Worm (Caenorhabditis elegans) whole organism, mixed stage, embryonic: ENCODE results near the gene R12A1.3.

ENCODE experiments used
- M03D4.4 ChIP-seq: sonication (generic microtip); optimal IDR thresholded peaks from 2 replicates; lab custom pipeline; 2017; ENCODE audit warnings: mild to moderate bottlenecking, missing genetic modification characterization, missing compliant biosample characterization
- blmp-1 ChIP-seq: fragments of 150-350 bp; optimal IDR thresholded peaks from 2 replicates; lab custom pipeline; 2014; ENCODE audit warnings: missing biosample characterization, missing genetic modification characterization
- ceh-39 ChIP-seq: fragments of 150-350 bp; optimal IDR thresholded peaks from 2 replicates; lab custom pipeline; 2014; ENCODE audit warnings: missing biosample characterization, missing genetic modification characterization
- ceh-43 ChIP-seq: fragments of 200-800 bp; sonication (Bioruptor generic); optimal IDR thresholded peaks from 2 replicates; lab custom pipeline; 2018; ENCODE audit warnings: mild to moderate bottlenecking, missing genetic modification characterization, moderate library complexity, missing compliant biosample characterization
- ceh-83 ChIP-seq: fragments of 200-800 bp; sonication (Bioruptor generic); optimal IDR thresholded peaks from 2 replicates; lab custom pipeline; 2018; ENCODE audit warnings: mild to moderate bottlenecking, missing genetic modification characterization, missing compliant biosample characterization
- ces-1 ChIP-seq: fragments of 150-350 bp; optimal IDR thresholded peaks from 2 replicates; lab custom pipeline; 2014; ENCODE audit warnings: missing biosample characterization, missing genetic modification reagents, missing genetic modification characterization
- cnd-1 ChIP-seq: fragments of 200-800 bp; sonication (Bioruptor generic); optimal IDR thresholded peaks from 2 replicates; lab custom pipeline; 2018; ENCODE audit warnings: mild to moderate bottlenecking, missing genetic modification characterization, missing compliant biosample characterization
- elt-1 ChIP-seq: sonication (generic microtip); optimal IDR thresholded peaks from 2 replicates; lab custom pipeline; 2017; ENCODE audit warnings: missing genetic modification characterization, mild to moderate bottlenecking, missing compliant biosample characterization, antibody characterized with exemption, moderate library complexity, borderline replicate concordance; ENCODE audit not compliant: insufficient read depth
- elt-3 ChIP-seq: fragments of 150-350 bp; optimal IDR thresholded peaks from 2 replicates; lab custom pipeline; 2014; ENCODE audit warnings: missing biosample characterization, missing genetic modification characterization
- flh-1 ChIP-seq: fragments of 200-800 bp; sonication (Bioruptor generic); optimal IDR thresholded peaks from 2 replicates; lab custom pipeline; 2018; ENCODE audit warnings: mild to moderate bottlenecking, missing genetic modification characterization, moderate library complexity, missing compliant biosample characterization
- ham-2 ChIP-seq: fragments of 200-800 bp; sonication (Bioruptor generic); optimal IDR thresholded peaks from 2 replicates; lab custom pipeline; 2018; ENCODE audit warnings: mild to moderate bottlenecking, missing genetic modification characterization, missing compliant biosample characterization
- hlh-1 ChIP-seq: fragments of 150-350 bp; optimal IDR thresholded peaks from 2 replicates; lab custom pipeline; 2014; ENCODE audit warnings: missing biosample characterization, missing genetic modification reagents, missing genetic modification characterization
- lin-13 ChIP-seq: fragments of 150-350 bp; optimal IDR thresholded peaks from 2 replicates; lab custom pipeline; 2014; ENCODE audit warnings: missing biosample characterization, missing genetic modification characterization
- lsy-2 ChIP-seq: fragments of 150-350 bp; optimal IDR thresholded peaks from 2 replicates; lab custom pipeline; 2014; ENCODE audit warnings: missing biosample characterization, missing genetic modification characterization
- mab-5 ChIP-seq: fragments of 150-350 bp; optimal IDR thresholded peaks from 2 replicates; lab custom pipeline; 2014; ENCODE audit warnings: missing biosample characterization, missing genetic modification characterization
- mls-2 ChIP-seq: sonication (generic microtip); optimal IDR thresholded peaks from 2 replicates; lab custom pipeline; 2016; ENCODE audit warnings: mild to moderate bottlenecking, missing genetic modification characterization, moderate library complexity, missing compliant biosample characterization
- nhr-12 ChIP-seq: fragments of 150-350 bp; optimal IDR thresholded peaks from 2 replicates; lab custom pipeline; 2014; ENCODE audit warnings: missing biosample characterization, missing genetic modification characterization
- nhr-2 ChIP-seq: fragments of 150-350 bp; optimal IDR thresholded peaks from 2 replicates; lab custom pipeline; 2014; ENCODE audit warnings: missing biosample characterization, missing genetic modification characterization
- nhr-237 ChIP-seq: fragments of 150-350 bp; optimal IDR thresholded peaks from 2 replicates; lab custom pipeline; 2014; ENCODE audit warnings: missing biosample characterization, missing genetic modification characterization
- pha-4 ChIP-seq: fragments of 150-350 bp; optimal IDR thresholded peaks from 2 replicates; lab custom pipeline; 2018; ENCODE audit warnings: missing biosample characterization, missing genetic modification reagents, missing genetic modification characterization
- sem-2 ChIP-seq: fragments of 200-800 bp; sonication (Bioruptor generic); optimal IDR thresholded peaks from 2 replicates; lab custom pipeline; 2018; ENCODE audit warnings: mild to moderate bottlenecking, missing genetic modification characterization, missing compliant biosample characterization
- snpc-4 ChIP-seq: fragments of 150-350 bp; optimal IDR thresholded peaks from 2 replicates; lab custom pipeline; 2014; ENCODE audit warnings: missing biosample characterization, missing genetic modification characterization
- sptf-1 ChIP-seq: sonication (generic microtip); optimal IDR thresholded peaks from 2 replicates; lab custom pipeline; 2017; ENCODE audit warnings: mild to moderate bottlenecking, missing genetic modification characterization, moderate library complexity, missing compliant biosample characterization
- tbx-8 ChIP-seq: fragments of 200-800 bp; sonication (Bioruptor generic); optimal IDR thresholded peaks from 2 replicates; lab custom pipeline; 2018; ENCODE audit warnings: mild to moderate bottlenecking, missing genetic modification characterization, moderate library complexity, missing compliant biosample characterization
- unc-120 ChIP-seq: sonication (generic microtip); optimal IDR thresholded peaks from 2 replicates; lab custom pipeline; 2017; ENCODE audit warnings: missing genetic modification characterization, missing compliant biosample characterization; ENCODE audit not compliant: poor library complexity, severe bottlenecking
- unc-62 ChIP-seq: fragments of 150-350 bp; optimal IDR thresholded peaks from 2 replicates; lab custom pipeline; 2014; ENCODE audit warnings: missing biosample characterization, missing genetic modification reagents, missing genetic modification characterization
- ztf-11 ChIP-seq: fragments of 150-350 bp; optimal IDR thresholded peaks from 2 replicates; lab custom pipeline; 2014; ENCODE audit warnings: missing biosample characterization, missing genetic modification characterization

R12A1.3 gene

DNA sequence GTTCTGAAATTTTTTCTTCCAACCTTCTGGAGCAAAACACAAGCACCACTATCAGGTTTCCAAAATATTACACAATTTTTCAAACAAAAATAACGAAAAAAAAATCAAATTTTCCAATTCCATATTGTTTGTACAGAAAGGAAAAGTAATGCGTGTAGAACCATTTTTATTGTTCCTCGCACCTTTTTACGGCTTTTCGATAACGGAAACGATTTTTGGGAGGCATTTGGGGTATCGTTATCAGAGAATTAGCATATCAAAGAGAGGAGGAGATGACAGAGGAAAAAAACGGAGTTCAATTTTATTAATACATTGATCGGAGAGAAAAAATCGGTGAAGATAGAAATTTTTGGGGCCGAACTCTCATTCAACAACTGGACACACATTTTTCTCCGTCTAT is 35.8 kb downstream of the R12A1.3 start:
- TF ChIP-seq flh-1 (GFP tag; lab: Kevin White, UChicago) (no peak), lsy-2 (no peak), pha-4 (no peak), nhr-237 (tag; lab: Kevin White, UChicago) (no peak), nhr-2 (tag; lab: Kevin White, UChicago) (no peak)

DNA sequence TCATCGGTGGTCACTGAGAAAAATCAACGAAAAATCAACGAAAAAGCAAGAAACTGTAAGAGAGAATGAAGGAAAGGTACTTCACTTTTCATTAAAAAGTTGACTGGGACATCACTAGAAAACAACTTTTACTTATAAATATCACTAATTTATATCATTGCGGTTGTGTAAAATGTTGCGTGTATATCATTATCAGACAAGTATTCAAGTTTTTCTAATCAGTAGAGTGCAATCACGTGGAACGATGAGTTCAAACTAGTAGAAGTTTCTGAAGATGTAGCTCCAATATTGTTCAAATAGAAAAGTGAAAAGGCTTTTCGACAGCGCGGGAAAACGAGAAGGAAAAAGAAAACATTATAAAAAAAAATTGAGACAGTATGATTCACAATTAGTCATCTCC is 37.3 kb downstream of the R12A1.3 start:
- TF ChIP-seq tbx-8 (GFP tag; lab: Kevin White, UChicago), result no peak
- TF ChIP-seq, all 35 proteins: peak for 0

DNA sequence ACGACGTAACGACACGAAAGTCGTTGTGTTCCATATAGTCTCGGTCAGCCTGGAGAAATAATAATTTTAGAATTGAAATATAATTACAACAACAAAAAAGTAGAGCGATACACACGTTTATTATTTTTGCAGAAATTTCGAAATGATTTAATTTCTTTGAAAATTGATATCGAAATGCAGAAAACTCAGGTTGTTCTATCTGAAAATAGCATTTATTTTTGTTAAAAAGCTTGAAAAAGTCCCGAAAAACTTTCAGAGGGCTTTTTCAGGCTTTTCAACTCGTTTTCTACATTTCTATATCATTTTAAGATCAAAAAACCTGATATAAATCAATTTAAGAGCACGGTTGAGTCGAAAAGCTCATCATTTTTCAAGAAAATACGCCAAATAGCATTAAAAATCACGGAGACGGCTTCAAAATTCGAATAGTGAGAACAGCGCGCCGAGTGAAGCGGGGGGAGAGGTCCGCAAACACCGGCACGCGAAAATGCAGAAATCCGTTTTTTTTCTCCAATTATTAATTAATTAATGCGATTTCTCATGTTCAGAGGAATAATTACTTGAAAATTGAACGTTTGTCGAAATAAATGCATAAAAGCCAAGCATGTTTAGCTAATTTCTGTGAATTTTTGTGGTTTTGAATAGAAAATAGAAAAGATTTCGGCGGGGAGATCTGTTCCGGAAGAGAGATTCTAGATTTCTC is 42.2 kb downstream of the R12A1.3 start, which contains the start of gene rga-4:
Gene rga-4, minus strand, starts transcription at position 51 of the 703 bp plus-strand sequence.
- TF ChIP-seq ham-2 (GFP tag; lab: Kevin White, UChicago) (peak; percentile 6), elt-1 (tag; lab: Kevin White, UChicago) (no peak), hlh-1 (tag; lab: Kevin White, UChicago) (no peak), sem-2 (GFP tag; lab: Kevin White, UChicago) (no peak), ceh-83 (GFP tag; lab: Kevin White, UChicago) (no peak), ztf-11 (tag; lab: Kevin White, UChicago) (no peak), flh-1 (GFP tag; lab: Kevin White, UChicago) (no peak), nhr-12 (tag; lab: Kevin White, UChicago) (no peak), mls-2 (tag; lab: Kevin White, UChicago) (peak; percentile 26), M03D4.4 (tag; lab: Kevin White, UChicago) (no peak), ces-1 (GFP tag; lab: Kevin White, UChicago) (peak; percentile 90), cnd-1 (tag; lab: Kevin White, UChicago) (no peak), snpc-4 (tag; lab: Kevin White, UChicago) (no peak), unc-120 (tag; lab: Kevin White, UChicago) (peak; percentile 22), ceh-43 (GFP tag; lab: Kevin White, UChicago) (peak; percentile 46), nhr-2 (tag; lab: Kevin White, UChicago) (no peak), lin-13 (tag; lab: Kevin White, UChicago) (peak; percentile 1)

ce11 chrV:1378010-1378409 is 47.6 kb downstream of the R12A1.3 start:
- TF ChIP-seq cnd-1 (tag; lab: Kevin White, UChicago) (no peak), pha-4 (no peak), sptf-1 (tag; lab: Kevin White, UChicago) (no peak), ceh-39 (tag; lab: Kevin White, UChicago) (no peak), unc-62 (GFP tag; lab: Kevin White, UChicago) (no peak), mls-2 (tag; lab: Kevin White, UChicago) (no peak), blmp-1 (no peak), lsy-2 (no peak), unc-120 (tag; lab: Kevin White, UChicago) (no peak), mab-5 (tag; lab: Kevin White, UChicago) (no peak), nhr-12 (tag; lab: Kevin White, UChicago) (no peak), elt-3 (tag; lab: Kevin White, UChicago) (no peak), ceh-83 (GFP tag; lab: Kevin White, UChicago) (no peak), ztf-11 (tag; lab: Kevin White, UChicago) (no peak), ces-1 (GFP tag; lab: Kevin White, UChicago) (no peak)

DNA sequence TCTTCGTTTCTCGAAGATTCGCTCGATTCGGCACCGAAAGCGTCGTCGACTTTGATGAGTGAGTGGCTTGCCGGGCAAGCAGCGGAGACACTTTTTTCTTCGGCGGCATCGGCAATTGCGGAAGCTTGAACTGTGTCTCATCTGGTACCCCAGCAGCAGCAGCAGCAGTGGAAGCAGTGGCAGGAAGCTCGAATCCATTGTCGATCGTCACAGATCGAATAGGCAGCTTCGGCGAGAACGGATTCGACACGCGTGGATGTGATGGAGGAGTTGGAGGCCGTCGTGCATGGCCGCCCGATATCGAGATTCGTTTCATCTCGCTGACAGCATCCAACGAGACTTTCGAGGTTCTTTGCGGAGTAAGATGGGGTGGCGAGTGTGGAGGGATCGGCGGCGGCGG is 50.6 kb downstream of the R12A1.3 start:
- TF ChIP-seq ceh-83 (GFP tag; lab: Kevin White, UChicago) (no peak), hlh-1 (tag; lab: Kevin White, UChicago) (no peak), sem-2 (GFP tag; lab: Kevin White, UChicago) (no peak), elt-1 (tag; lab: Kevin White, UChicago) (no peak), mab-5 (tag; lab: Kevin White, UChicago) (no peak), M03D4.4 (tag; lab: Kevin White, UChicago) (no peak), elt-3 (tag; lab: Kevin White, UChicago) (no peak), ceh-43 (GFP tag; lab: Kevin White, UChicago) (no peak), flh-1 (GFP tag; lab: Kevin White, UChicago) (no peak)
